Fruit fly (Drosophila melanogaster): ENCODE results near the gene CG14966.

The CG14966 gene

dm6 chr3L:3224740-3225719 is 27.6 kb upstream of the CG14966 start, which contains the start of gene Larp4B:
TSS of gene Larp4B (plus strand) at chr3L:3224838.
- TF ChIP-seq pad (GFP tag; optimal IDR thresholded peaks at IDR 0.05): peak; percentile 24
- no peak for TF ChIP-seq ovo (GFP tag; optimal IDR thresholded peaks at IDR 0.05)
- TF ChIP-seq Clk (GFP tag; optimal IDR thresholded peaks at IDR 0.05): no peak
- peak; percentile 39 for TF ChIP-seq bab1 (GFP tag; optimal IDR thresholded peaks at IDR 0.05)
- TF ChIP-seq CG1620 (GFP tag; optimal IDR thresholded peaks at IDR 0.05): peak; percentile 31
- TF ChIP-seq CG12768 (GFP tag; optimal IDR thresholded peaks at IDR 0.05): no peak
- peak; percentile 82 for TF ChIP-seq tj (GFP tag; optimal IDR thresholded peaks at IDR 0.05)
- peak in 1 of 2 experiments; percentile 0 for TF ChIP-seq cnc (optimal IDR thresholded peaks at IDR 0.05)
- TF ChIP-seq toe (GFP tag; optimal IDR thresholded peaks at IDR 0.05): no peak
- peak; percentile 95 for TF ChIP-seq CG14711 (tag; optimal IDR thresholded peaks at IDR 0.05)
- peak; percentile 1 for TF ChIP-seq CG7101 (tag; optimal IDR thresholded peaks at IDR 0.05)
- TF ChIP-seq CG7045 (GFP tag; optimal IDR thresholded peaks at IDR 0.05): peak; percentile 25
- TF ChIP-seq CG11617 (GFP tag; optimal IDR thresholded peaks at IDR 0.05): peak; percentile 10
- no peak for TF ChIP-seq Hr96 (GFP tag; optimal IDR thresholded peaks at IDR 0.05)
- no peak for TF ChIP-seq kay (GFP tag; ENCODE audit: borderline replicate concordance)
- no peak for TF ChIP-seq CG33017 (tag; optimal IDR thresholded peaks at IDR 0.05)
- peak; percentile 26 for TF ChIP-seq Mnt (GFP tag; optimal IDR thresholded peaks at IDR 0.05)
- TF ChIP-seq CG5204 (GFP tag; optimal IDR thresholded peaks at IDR 0.05): no peak
- TF ChIP-seq Crg-1 (GFP tag; optimal IDR thresholded peaks at IDR 0.05): no peak

dm6 chr3L:3223390-3223914 is 26.0 kb upstream of the CG14966 start:
- no peak for TF ChIP-seq CG5204 (GFP tag; optimal IDR thresholded peaks at IDR 0.05)
- no peak for TF ChIP-seq cic (GFP tag; optimal IDR thresholded peaks at IDR 0.05)
- TF ChIP-seq pad (GFP tag; optimal IDR thresholded peaks at IDR 0.05): no peak
- TF ChIP-seq toe (GFP tag; optimal IDR thresholded peaks at IDR 0.05): no peak
- TF ChIP-seq Hr96 (GFP tag; optimal IDR thresholded peaks at IDR 0.05): no peak
- no peak for TF ChIP-seq CG11617 (GFP tag; optimal IDR thresholded peaks at IDR 0.05)
- TF ChIP-seq Crg-1 (GFP tag; optimal IDR thresholded peaks at IDR 0.05): no peak

DNA sequence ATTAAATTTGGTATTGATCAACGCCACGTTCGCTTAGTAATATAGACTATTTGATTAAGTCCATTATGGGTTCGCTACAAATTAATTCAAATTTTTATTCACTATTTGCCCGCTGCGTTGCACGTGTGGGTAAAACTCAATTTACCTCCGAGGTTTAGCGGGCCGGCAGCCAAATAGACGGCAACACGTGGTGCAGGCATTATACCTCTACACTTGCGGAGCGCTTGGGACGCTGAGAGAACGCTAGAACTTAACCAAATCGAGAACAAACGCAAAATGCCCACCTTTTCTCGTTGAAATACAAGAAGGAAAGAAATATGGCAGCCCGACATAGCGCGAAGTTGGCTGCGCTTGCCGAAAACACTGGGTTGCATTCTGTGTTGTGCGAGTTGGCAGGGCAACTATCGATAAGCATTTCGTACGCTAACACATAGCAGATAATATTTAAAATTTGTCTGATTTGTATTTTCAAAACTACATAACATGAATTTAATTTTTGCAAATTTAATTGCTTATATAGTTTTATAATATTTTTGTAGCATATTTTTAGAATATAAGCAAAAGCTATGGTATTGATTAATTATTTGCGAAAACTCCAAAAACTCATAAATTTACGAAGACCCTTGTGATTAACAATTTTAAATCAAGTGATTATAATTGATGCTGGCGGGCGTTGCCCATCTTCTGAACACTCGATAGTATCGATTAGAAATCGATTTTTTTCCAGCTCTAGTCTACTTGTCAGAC is 25.4 kb upstream of the CG14966 start, which contains the start of the genes RpL28 and eIF1:
Gene RpL28 (minus strand): TSS at position 318 of the 747 bp plus-strand sequence.
Gene eIF1 (plus strand): TSS at position 699 of the 747 bp plus-strand sequence.
- TF ChIP-seq bab1 (GFP tag; optimal IDR thresholded peaks at IDR 0.05): peak; percentile 70
- no peak for TF ChIP-seq cnc (optimal IDR thresholded peaks at IDR 0.05)
- TF ChIP-seq cic (GFP tag; optimal IDR thresholded peaks at IDR 0.05): peak; percentile 57
- peak; percentile 94 for TF ChIP-seq CG12768 (GFP tag; optimal IDR thresholded peaks at IDR 0.05)
- peak; percentile 84 for TF ChIP-seq tj (GFP tag; optimal IDR thresholded peaks at IDR 0.05)
- TF ChIP-seq Hr96 (GFP tag; optimal IDR thresholded peaks at IDR 0.05): peak; percentile 97
- TF ChIP-seq ovo (GFP tag; optimal IDR thresholded peaks at IDR 0.05): peak; percentile 96
- peak; percentile 96 for TF ChIP-seq Mnt (GFP tag; optimal IDR thresholded peaks at IDR 0.05)
- TF ChIP-seq CG33017 (tag; optimal IDR thresholded peaks at IDR 0.05): peak; percentile 81
- TF ChIP-seq CG7045 (GFP tag; optimal IDR thresholded peaks at IDR 0.05): peak; percentile 93
- TF ChIP-seq CG7101 (tag; optimal IDR thresholded peaks at IDR 0.05): peak; percentile 96
- no peak for TF ChIP-seq kay (GFP tag; ENCODE audit: borderline replicate concordance)
- no peak for TF ChIP-seq toe (GFP tag; optimal IDR thresholded peaks at IDR 0.05)
- TF ChIP-seq CG1620 (GFP tag; optimal IDR thresholded peaks at IDR 0.05): peak; percentile 98
- peak; percentile 79 for TF ChIP-seq CG14711 (tag; optimal IDR thresholded peaks at IDR 0.05)
- TF ChIP-seq CG11617 (GFP tag; optimal IDR thresholded peaks at IDR 0.05): peak; percentile 98
- TF ChIP-seq Clk (GFP tag; optimal IDR thresholded peaks at IDR 0.05): peak; percentile 90
- TF ChIP-seq Crg-1 (GFP tag; optimal IDR thresholded peaks at IDR 0.05): peak; percentile 98
- TF ChIP-seq CG5204 (GFP tag; optimal IDR thresholded peaks at IDR 0.05): no peak
- peak; percentile 87 for TF ChIP-seq pad (GFP tag; optimal IDR thresholded peaks at IDR 0.05)

DNA sequence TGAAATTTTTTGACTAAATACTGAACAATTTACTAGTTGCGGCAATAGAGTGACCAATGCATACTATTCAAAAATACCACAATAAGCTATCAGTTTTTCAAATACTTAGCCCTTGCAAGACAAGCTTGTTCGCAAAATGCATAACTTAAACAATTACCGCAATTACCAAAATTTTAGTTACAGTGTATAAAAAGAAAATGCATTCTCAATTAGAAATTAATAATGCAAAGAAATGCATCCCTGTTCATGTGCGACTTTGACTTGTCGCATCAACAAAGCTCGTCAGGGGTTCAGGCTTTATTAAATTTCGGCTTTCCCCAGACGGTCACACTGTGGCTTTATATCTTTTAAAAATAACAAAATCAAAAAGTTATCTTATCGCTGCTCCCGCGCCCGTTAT is 21.4 kb upstream of the CG14966 start, which contains the start of the genes hob and nSMase:
Gene hob (minus strand): TSS at position 62 of the 400 bp plus-strand sequence.
Gene nSMase (plus strand): TSS at position 298 of the 400 bp plus-strand sequence.
- peak; percentile 60 for TF ChIP-seq Mnt (GFP tag; optimal IDR thresholded peaks at IDR 0.05)
- TF ChIP-seq CG14711 (tag; optimal IDR thresholded peaks at IDR 0.05): peak; percentile 14
- peak; percentile 8 for TF ChIP-seq tj (GFP tag; optimal IDR thresholded peaks at IDR 0.05)
- peak; percentile 13 for TF ChIP-seq CG1620 (GFP tag; optimal IDR thresholded peaks at IDR 0.05)
- no peak for TF ChIP-seq CG7045 (GFP tag; optimal IDR thresholded peaks at IDR 0.05)
- no peak for TF ChIP-seq toe (GFP tag; optimal IDR thresholded peaks at IDR 0.05)
- TF ChIP-seq kay (GFP tag; ENCODE audit: borderline replicate concordance): no peak
- peak; percentile 4 for TF ChIP-seq pad (GFP tag; optimal IDR thresholded peaks at IDR 0.05)
- TF ChIP-seq cic (GFP tag; optimal IDR thresholded peaks at IDR 0.05): peak; percentile 47
- TF ChIP-seq CG7101 (tag; optimal IDR thresholded peaks at IDR 0.05): peak; percentile 33
- peak; percentile 64 for TF ChIP-seq bab1 (GFP tag; optimal IDR thresholded peaks at IDR 0.05)
- no peak for TF ChIP-seq CG12768 (GFP tag; optimal IDR thresholded peaks at IDR 0.05)
- no peak for TF ChIP-seq ovo (GFP tag; optimal IDR thresholded peaks at IDR 0.05)
- no peak for TF ChIP-seq Crg-1 (GFP tag; optimal IDR thresholded peaks at IDR 0.05)
- TF ChIP-seq CG11617 (GFP tag; optimal IDR thresholded peaks at IDR 0.05): peak; percentile 37
- TF ChIP-seq cnc (optimal IDR thresholded peaks at IDR 0.05): no peak
- no peak for TF ChIP-seq Hr96 (GFP tag; optimal IDR thresholded peaks at IDR 0.05)

All from whole organism, adult.